Fruit fly (Drosophila melanogaster) whole organism, prepupa: ENCODE results near the gene hgo.

Experiments
- Blimp-1 ChIP-seq: fragments of 200-800 bp; sonication (Bioruptor generic); optimal IDR thresholded peaks from 3 replicates; lab custom pipeline; 2017; ENCODE audit warnings: missing biosample characterization, missing genetic modification characterization, mild to moderate bottlenecking, moderate library complexity, missing genetic modification reagents
- CG16779 ChIP-seq: fragments of 200-800 bp; sonication (Bioruptor generic); optimal IDR thresholded peaks from 3 replicates; lab custom pipeline; 2017; ENCODE audit warnings: missing biosample characterization, mild to moderate bottlenecking, missing genetic modification characterization
- CG3032 ChIP-seq: fragments of 200-800 bp; optimal IDR thresholded peaks from 2 replicates; lab custom pipeline; 2019; ENCODE audit warnings: missing biosample characterization, mild to moderate bottlenecking, missing genetic modification characterization, moderate library complexity
- CG31627 ChIP-seq: fragments of 200-800 bp; sonication (Bioruptor generic); optimal IDR thresholded peaks from 3 replicates; lab custom pipeline; 2016; ENCODE audit warnings: missing biosample characterization, missing genetic modification characterization
- CG6163 ChIP-seq: fragments of 200-800 bp; sonication (Bioruptor generic); IDR thresholded peaks from 3 replicates; pipeline ENCODE4 v1.3.6; 2022; ENCODE audit warnings: missing biosample characterization, missing genetic modification characterization
- CG8319 ChIP-seq: fragments of 200-800 bp; sonication (Bioruptor generic); optimal IDR thresholded peaks from 3 replicates; lab custom pipeline; 2016; ENCODE audit warnings: missing biosample characterization, missing genetic modification characterization
- CG9139 ChIP-seq: fragments of 200-800 bp; sonication (Bioruptor generic); optimal IDR thresholded peaks from 3 replicates; lab custom pipeline; 2017; ENCODE audit warnings: missing biosample characterization, mild to moderate bottlenecking, missing genetic modification characterization
- Eip75B ChIP-seq: fragments of 200-800 bp; sonication (Bioruptor generic); optimal IDR thresholded peaks from 3 replicates; lab custom pipeline; 2016; ENCODE audit warnings: missing biosample characterization, missing genetic modification characterization
- Ets21C ChIP-seq: fragments of 200-800 bp; sonication (Bioruptor generic); optimal IDR thresholded peaks from 3 replicates; lab custom pipeline; 2016; ENCODE audit warnings: missing biosample characterization, missing genetic modification characterization
- Hr39 ChIP-seq: fragments of 200-800 bp; sonication (Bioruptor generic); optimal IDR thresholded peaks from 2 replicates; lab custom pipeline; 2016; ENCODE audit warnings: missing biosample characterization, missing genetic modification characterization
- Sox14 ChIP-seq: fragments of 200-800 bp; sonication (Bioruptor generic); optimal IDR thresholded peaks from 3 replicates; lab custom pipeline; 2016; ENCODE audit warnings: missing biosample characterization, missing genetic modification characterization
- Sox15 ChIP-seq: fragments of 200-800 bp; sonication (Bioruptor generic); optimal IDR thresholded peaks from 3 replicates; lab custom pipeline; 2016; ENCODE audit warnings: missing biosample characterization, missing genetic modification characterization
- svp ChIP-seq: fragments of 200-800 bp; sonication (Bioruptor generic); peaks from one replicate; lab custom pipeline; 2016; ENCODE audit warnings: missing biosample characterization, missing genetic modification characterization
- topi ChIP-seq: fragments of 200-800 bp; sonication (Bioruptor generic); optimal IDR thresholded peaks from 3 replicates; lab custom pipeline; 2016; ENCODE audit warnings: missing biosample characterization, missing genetic modification characterization

DNA sequence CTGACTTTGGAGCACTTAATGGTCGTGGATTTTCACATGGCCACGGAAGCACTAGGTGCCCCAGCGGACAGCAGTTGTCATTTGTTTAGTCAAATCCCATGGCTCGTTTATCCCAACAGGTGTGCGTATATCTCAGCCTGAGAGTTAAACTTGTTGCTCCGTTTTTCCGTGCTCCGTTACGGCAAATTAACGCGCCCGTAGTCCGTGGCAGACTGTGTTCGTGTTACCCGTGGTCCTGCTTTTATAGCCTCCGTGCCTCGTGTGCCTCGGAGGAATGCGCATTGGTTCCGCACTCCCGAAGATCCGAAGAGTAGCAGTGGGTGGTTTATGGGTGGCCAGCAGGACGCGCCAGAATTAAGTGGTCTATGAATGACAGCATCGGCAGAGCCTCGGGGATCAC lies 12.8 kb downstream of the hgo start, which contains the start of gene Gyc32E:
- TF ChIP-seq CG16779 (tag; lab: Kevin White, UChicago) (no peak), Eip75B (GFP tag; lab: Kevin White, UChicago) (no peak), Sox14 (GFP tag; lab: Kevin White, UChicago) (no peak), Hr39 (GFP tag; lab: Kevin White, UChicago) (no peak), CG9139 (no peak), Ets21C (GFP tag; lab: Kevin White, UChicago) (no peak), topi (GFP tag; lab: Kevin White, UChicago) (no peak), svp (GFP tag; lab: Kevin White, UChicago) (no peak), CG3032 (tag; lab: Kevin White, UChicago) (no peak), CG8319 (no peak), Sox15 (GFP tag; lab: Kevin White, UChicago) (no peak), CG31627 (GFP tag; lab: Kevin White, UChicago) (no peak), CG6163 (GFP tag; lab: Robert Waterston, UW) (no peak), Blimp-1 (GFP tag; lab: Kevin White, UChicago) (no peak)
